Fruit fly (Drosophila melanogaster): Measurements from ENCODE around the gene CG3330.

CG3330 gene

dm6 chr3R:27282286-27282685 is 48.4 kb downstream of the CG3330 start, which contains the start of gene mrt:
Gene mrt, minus strand, starts transcription at chr3R:27282661.
- TF ChIP-seq Fer1 (GFP tag; optimal IDR thresholded peaks at IDR 0.05) (peak; percentile 46), CG2875 (GFP tag; optimal IDR thresholded peaks at IDR 0.05) (no peak), CG7786 (GFP tag; optimal IDR thresholded peaks at IDR 0.05) (peak; percentile 55), Gug (GFP tag; IDR thresholded peaks at IDR 0.05) (peak; percentile 32; the same call in 1 of the 4 replicates), CG10565 (GFP tag; optimal IDR thresholded peaks at IDR 0.05) (no peak), hb (GFP tag; IDR thresholded peaks at IDR 0.05; ENCODE audit: partially characterized antibody) (no peak), grn (GFP tag; optimal IDR thresholded peaks at IDR 0.05) (no peak), Trl (optimal IDR thresholded peaks at IDR 0.05) (no peak), Trl (GFP tag; optimal IDR thresholded peaks at IDR 0.05) (peak; percentile 47), CG4617 (GFP tag; optimal IDR thresholded peaks at IDR 0.05; ENCODE audit: borderline replicate concordance) (peak; percentile 12), sob (GFP tag; IDR thresholded peaks at IDR 0.05) (peak; percentile 39; the same call in 1 of the 2 replicates), Rx (GFP tag; IDR thresholded peaks at IDR 0.05) (no peak), mam (GFP tag; optimal IDR thresholded peaks at IDR 0.05) (peak; percentile 66), Opbp (GFP tag; IDR thresholded peaks at IDR 0.05; ENCODE audit: partially characterized antibody) (no peak), Adf1 (GFP tag; IDR thresholded peaks at IDR 0.05) (no peak), Oli (tag; optimal IDR thresholded peaks at IDR 0.05) (peak; percentile 35), Side (GFP tag; optimal IDR thresholded peaks at IDR 0.05) (peak; percentile 49), sug (tag; optimal IDR thresholded peaks at IDR 0.05) (peak; percentile 19), Ada2b (GFP tag; IDR thresholded peaks at IDR 0.05) (0 out of 2 replicates have a peak, but pooled peaks have one; percentile 6), CG14050 (GFP tag; IDR thresholded peaks at IDR 0.05) (peak; percentile 17; the same call in 2 of the 3 replicates), CG8089 (GFP tag; optimal IDR thresholded peaks at IDR 0.05) (peak; percentile 33), ewg (GFP tag; optimal IDR thresholded peaks at IDR 0.05) (no peak), esg (GFP tag; conservative IDR thresholded peaks at IDR 0.05) (peak; percentile 38), CG32532 (GFP tag; IDR thresholded peaks at IDR 0.05) (peak; percentile 56), Sin3A (optimal IDR thresholded peaks at IDR 0.05) (no peak), toy (GFP tag; IDR thresholded peaks at IDR 0.05) (no peak), unpg (GFP tag; optimal IDR thresholded peaks at IDR 0.05) (peak; percentile 56), cwo (GFP tag; optimal IDR thresholded peaks at IDR 0.05) (peak; percentile 39), disco-r (GFP tag; optimal IDR thresholded peaks at IDR 0.05) (peak; percentile 48), CG12942 (GFP tag; optimal IDR thresholded peaks at IDR 0.05) (peak; percentile 21), CG6689 (GFP tag; IDR thresholded peaks at IDR 0.05) (0 out of 2 replicates have a peak, but pooled peaks have one; percentile 28), dm (GFP tag; optimal IDR thresholded peaks at IDR 0.05) (no peak), CG13624 (GFP tag; optimal IDR thresholded peaks at IDR 0.05) (peak; percentile 52), eve (GFP tag; optimal IDR thresholded peaks at IDR 0.05) (no peak), D19A (tag; optimal IDR thresholded peaks at IDR 0.05) (peak; percentile 30), Lpt (GFP tag; optimal IDR thresholded peaks at IDR 0.05) (no peak), D19B (GFP tag; optimal IDR thresholded peaks at IDR 0.05) (peak; percentile 60), CG11723 (GFP tag; optimal IDR thresholded peaks at IDR 0.05) (peak; percentile 15), so (GFP tag; IDR thresholded peaks at IDR 0.05) (0 out of 3 replicates have a peak, but pooled peaks have one; percentile 44), nerfin-1 (tag; optimal IDR thresholded peaks at IDR 0.05) (no peak), CG8924 (tag; optimal IDR thresholded peaks at IDR 0.05) (peak; percentile 52), shn (GFP tag; optimal IDR thresholded peaks at IDR 0.05) (peak; percentile 46), vvl (GFP tag; IDR thresholded peaks at IDR 0.05) (peak; percentile 35), Hmx (GFP tag; optimal IDR thresholded peaks at IDR 0.05) (peak; percentile 0), Six4 (GFP tag; optimal IDR thresholded peaks at IDR 0.05) (peak; percentile 36), gce (GFP tag; IDR thresholded peaks at IDR 0.05) (peak; percentile 29; the same call in 1 of the 3 replicates), Dref (GFP tag; IDR thresholded peaks at IDR 0.05) (peak; percentile 35; the same call in 1 of the 2 replicates), wek (GFP tag; optimal IDR thresholded peaks at IDR 0.05) (no peak), CG1792 (GFP tag; optimal IDR thresholded peaks at IDR 0.05) (peak; percentile 10), CG6813 (GFP tag; optimal IDR thresholded peaks at IDR 0.05) (peak; percentile 29), CTCF (GFP tag; optimal IDR thresholded peaks at IDR 0.05) (no peak), Atf-2 (GFP tag; optimal IDR thresholded peaks at IDR 0.05) (peak; percentile 46), PHDP (tag; optimal IDR thresholded peaks at IDR 0.05) (peak; percentile 54)

Measured in whole organism, embryonic.